Worm (Caenorhabditis elegans): ENCODE measurements around the gene sre-48.

The sre-48 gene

DNA sequence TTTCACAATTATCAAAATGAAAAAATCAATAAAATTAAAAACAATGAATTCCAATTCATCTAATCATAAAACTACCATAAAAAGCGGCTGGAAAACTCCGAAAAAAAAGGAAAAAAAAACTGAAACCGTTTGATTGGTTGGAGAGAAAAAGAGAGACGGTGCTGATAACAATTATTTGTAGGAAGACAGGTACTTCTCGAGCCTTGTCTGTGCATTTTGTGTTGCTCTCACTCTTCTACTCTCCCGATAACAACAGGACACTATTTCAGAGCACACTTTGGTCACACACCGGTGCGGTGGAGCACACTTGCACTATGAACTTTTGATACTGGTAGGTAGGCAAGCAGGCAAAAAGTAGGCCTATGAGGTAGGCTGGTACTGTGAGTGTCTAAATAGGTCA, 23.2 kb downstream of the sre-48 start (continued):
- TF ChIP-seq lin-1 (GFP tag; IDR thresholded peaks at IDR 0.05): peak; percentile 41; the same call in 1 of the 2 replicates
- no peak for TF ChIP-seq F10B5.3 (tag; optimal IDR thresholded peaks at IDR 0.05)
- TF ChIP-seq ztf-7 (tag; optimal IDR thresholded peaks at IDR 0.05): no peak
- no peak for TF ChIP-seq zip-2 (tag; optimal IDR thresholded peaks at IDR 0.05)
- TF ChIP-seq zfp-3 (GFP tag; conservative IDR thresholded peaks at IDR 0.05): no peak
- TF ChIP-seq mxl-3 (GFP tag; optimal IDR thresholded peaks at IDR 0.05): peak; percentile 31
- no peak for TF ChIP-seq dmd-9 (GFP tag; IDR thresholded peaks at IDR 0.05)
- TF ChIP-seq hlh-30 (tag; optimal IDR thresholded peaks at IDR 0.05; ENCODE audit: insufficient read depth): peak; percentile 50
- no peak for TF ChIP-seq pha-4 (GFP tag; IDR thresholded peaks at IDR 0.05)
- TF ChIP-seq pha-4 (tag; optimal IDR thresholded peaks at IDR 0.05): no peak
- no peak for TF ChIP-seq skn-1 (tag; optimal IDR thresholded peaks at IDR 0.05)

DNA sequence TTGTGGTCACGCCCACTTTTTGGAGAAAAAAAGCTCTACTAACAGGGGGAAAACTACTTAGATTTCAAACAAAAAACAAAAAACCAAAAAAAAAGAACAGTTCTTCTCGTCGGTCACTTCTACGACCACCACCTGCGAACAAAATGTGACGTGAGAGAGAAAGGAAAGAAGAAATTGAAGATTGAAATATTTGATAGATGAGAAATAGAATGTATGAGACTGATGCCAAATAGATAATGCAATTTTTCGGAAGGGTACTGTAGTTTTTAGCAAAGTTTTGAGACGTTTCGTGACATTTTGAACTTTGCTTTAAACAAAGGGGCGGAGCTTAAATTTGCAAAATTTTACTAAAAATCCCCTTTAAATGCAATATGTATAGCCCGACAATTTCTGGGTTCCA, 24.7 kb downstream of the sre-48 start:
- peak; percentile 4 for TF ChIP-seq dve-1 (tag; optimal IDR thresholded peaks at IDR 0.05; ENCODE audit: insufficient read depth)
- no peak for TF ChIP-seq ceh-20 (GFP tag; IDR thresholded peaks at IDR 0.05)
- TF ChIP-seq lsy-2 (tag; optimal IDR thresholded peaks at IDR 0.05): peak in 1 of 2 experiments; percentile 73
- no peak for TF ChIP-seq mxl-3 (GFP tag; optimal IDR thresholded peaks at IDR 0.05)
- TF ChIP-seq mep-1 (tag; optimal IDR thresholded peaks at IDR 0.05): peak; percentile 3
- TF ChIP-seq nhr-28 (tag; optimal IDR thresholded peaks at IDR 0.05): peak; percentile 37
- peak; percentile 29 for TF ChIP-seq hlh-30 (tag; optimal IDR thresholded peaks at IDR 0.05; ENCODE audit: insufficient read depth)
- TF ChIP-seq hlh-11 (tag; optimal IDR thresholded peaks at IDR 0.05): peak; percentile 29
- no peak for TF ChIP-seq R02D3.7 (tag; optimal IDR thresholded peaks at IDR 0.05)
- TF ChIP-seq nhr-77 (tag; optimal IDR thresholded peaks at IDR 0.05): peak; percentile 46
- TF ChIP-seq dmd-6 (GFP tag; IDR thresholded peaks at IDR 0.05): peak; percentile 22; the same call in 1 of the 2 replicates
- TF ChIP-seq F26F4.8 (GFP tag; conservative IDR thresholded peaks at IDR 0.05): no peak
- TF ChIP-seq nhr-48 (tag; optimal IDR thresholded peaks at IDR 0.05): no peak
- no peak for TF ChIP-seq daf-16 (GFP tag; optimal IDR thresholded peaks at IDR 0.05)
- peak; percentile 9 for TF ChIP-seq daf-16 (tag; optimal IDR thresholded peaks at IDR 0.05)

DNA sequence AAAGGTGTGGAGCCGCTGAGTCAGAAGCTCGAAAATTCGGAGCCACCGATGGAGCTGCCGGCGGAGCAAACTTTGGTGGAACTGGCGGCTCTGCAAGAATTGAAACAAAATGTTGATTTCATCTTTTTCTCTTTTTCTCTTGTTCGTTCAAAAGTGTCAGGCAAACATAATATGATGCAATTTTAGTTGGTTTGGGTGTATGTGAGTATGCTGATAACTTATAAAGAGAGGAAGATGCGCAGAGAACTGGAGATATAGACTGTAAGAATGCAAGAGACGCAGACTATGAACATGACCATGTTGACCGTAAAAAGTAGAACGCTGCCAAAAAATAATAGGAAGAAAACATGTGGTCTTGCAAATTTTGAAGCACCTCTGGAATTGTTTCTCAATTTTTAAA, 25.6 kb downstream of the sre-48 start:
- TF ChIP-seq dpl-1 (GFP tag; optimal IDR thresholded peaks at IDR 0.05) (peak; percentile 1), unc-62 (GFP tag; optimal IDR thresholded peaks at IDR 0.05 in 1 of 2) (peak in 1 of 2 experiments; percentile 39), unc-62 (tag; optimal IDR thresholded peaks at IDR 0.05) (no peak), vab-7 (GFP tag; IDR thresholded peaks at IDR 0.05) (no peak), jun-1 (tag; optimal IDR thresholded peaks at IDR 0.05) (peak; percentile 7), snpc-4 (tag; optimal IDR thresholded peaks at IDR 0.05) (no peak), mdt-29 (GFP tag; IDR thresholded peaks at IDR 0.05) (0 out of 2 replicates have a peak, but pooled peaks have one; percentile 29), spr-1 (tag; optimal IDR thresholded peaks at IDR 0.05) (no peak), cey-2 (tag; optimal IDR thresholded peaks at IDR 0.05; ENCODE audit: borderline replicate concordance, insufficient read depth) (peak; percentile 46), set-16 (GFP tag; IDR thresholded peaks at IDR 0.05) (peak; percentile 11; the same call in 1 of the 2 replicates), mes-2 (tag; optimal IDR thresholded peaks at IDR 0.05; ENCODE audit: poor library complexity, severe bottlenecking) (peak; percentile 49), zip-11 (GFP tag; IDR thresholded peaks at IDR 0.05) (no peak), ceh-28 (tag; optimal IDR thresholded peaks at IDR 0.05) (no peak), nhr-28 (tag; optimal IDR thresholded peaks at IDR 0.05) (peak; percentile 94), nhr-6 (tag; optimal IDR thresholded peaks at IDR 0.05) (peak; percentile 85), F10B5.3 (tag; optimal IDR thresholded peaks at IDR 0.05) (no peak), T26A8.4 (GFP tag; IDR thresholded peaks at IDR 0.05) (0 out of 2 replicates have a peak, but pooled peaks have one; percentile 25), php-3 (GFP tag; IDR thresholded peaks at IDR 0.05) (peak; percentile 47; the same call in 1 of the 2 replicates), aha-1 (tag) (peak; percentile 63), dmd-6 (GFP tag; IDR thresholded peaks at IDR 0.05) (peak; percentile 83), nhr-102 (tag; optimal IDR thresholded peaks at IDR 0.05) (peak; percentile 51), tra-1 (GFP tag; IDR thresholded peaks at IDR 0.05) (no peak), hlh-11 (tag; optimal IDR thresholded peaks at IDR 0.05) (peak; percentile 85), F44E2.7 (GFP tag; IDR thresholded peaks at IDR 0.05) (no peak), mdl-1 (tag; optimal IDR thresholded peaks at IDR 0.05) (peak in 1 of 2 experiments; percentile 33), dve-1 (tag; optimal IDR thresholded peaks at IDR 0.05; ENCODE audit: insufficient read depth) (peak; percentile 91), attf-4 (tag; optimal IDR thresholded peaks at IDR 0.05) (no peak), zfp-3 (GFP tag; conservative IDR thresholded peaks at IDR 0.05) (no peak), lsy-2 (tag; optimal IDR thresholded peaks at IDR 0.05) (peak in 1 of 2 experiments; percentile 72), nhr-48 (tag; optimal IDR thresholded peaks at IDR 0.05) (peak; percentile 72), ZK337.2 (GFP tag; IDR thresholded peaks at IDR 0.05) (no peak), ctbp-1 (GFP tag; IDR thresholded peaks at IDR 0.05) (no peak)
